Worm (Caenorhabditis elegans): ENCODE results near the gene flr-1.

DNA sequence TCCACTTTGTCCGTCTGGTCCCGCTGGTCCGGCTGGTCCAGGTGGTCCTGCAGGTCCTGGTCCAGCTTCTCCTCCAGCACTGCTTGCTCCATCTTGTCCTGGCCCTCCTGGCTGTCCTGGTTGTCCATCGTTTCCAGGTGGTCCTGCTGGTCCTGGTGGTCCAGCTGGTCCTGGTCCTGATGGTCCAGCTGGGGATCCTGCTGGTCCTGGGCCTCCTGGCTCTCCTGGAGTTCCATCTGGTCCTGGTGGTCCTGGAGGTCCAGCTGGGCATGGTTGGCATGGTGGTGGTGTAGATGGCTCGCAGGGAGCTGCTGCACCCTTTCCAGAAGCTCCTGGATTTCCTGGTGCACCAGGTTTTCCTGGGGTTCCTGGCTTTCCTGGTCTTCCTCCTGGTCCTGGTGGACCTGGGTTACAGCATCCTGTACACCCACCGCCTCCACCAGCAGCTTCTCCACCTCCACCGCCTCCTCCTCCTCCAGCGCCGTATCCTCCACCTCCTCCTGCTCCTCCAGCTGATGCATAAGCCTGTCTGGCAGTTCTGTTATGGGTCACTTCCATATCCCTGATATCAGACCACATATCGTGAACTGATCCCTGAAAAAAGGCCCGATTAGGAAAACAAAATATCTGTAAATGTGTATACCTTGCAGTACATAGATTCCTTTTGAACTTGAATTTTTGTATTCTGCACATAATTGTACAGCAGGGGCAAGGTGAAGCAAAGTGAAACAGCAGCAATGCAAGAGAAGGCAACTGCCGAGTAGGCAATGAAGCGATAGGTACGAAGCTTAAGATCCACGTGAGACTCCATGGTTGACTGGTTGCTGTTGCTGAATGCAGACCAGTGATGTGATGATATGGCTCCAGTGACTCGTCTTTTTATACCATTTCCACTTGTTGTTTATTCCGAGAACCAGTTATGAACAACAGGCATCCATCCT, 10.9 kb upstream of the flr-1 start, which contains the start of gene col-183:
- TF ChIP-seq lsy-2 (tag; optimal IDR thresholded peaks at IDR 0.05), result no peak
- TF ChIP-seq nhr-28 (tag; optimal IDR thresholded peaks at IDR 0.05), result no peak
- no peak for TF ChIP-seq drap-1 (GFP tag; optimal IDR thresholded peaks at IDR 0.05)
- no peak for TF ChIP-seq M03D4.4 (tag; optimal IDR thresholded peaks at IDR 0.05)
- no peak for TF ChIP-seq nhr-12 (tag; optimal IDR thresholded peaks at IDR 0.05)
- TF ChIP-seq ceh-39 (tag; optimal IDR thresholded peaks at IDR 0.05), result no peak
- no peak for TF ChIP-seq lin-13 (tag; optimal IDR thresholded peaks at IDR 0.05)
- no peak for TF ChIP-seq nhr-237 (tag; optimal IDR thresholded peaks at IDR 0.05)
- TF ChIP-seq mep-1 (tag; optimal IDR thresholded peaks at IDR 0.05), result no peak
- TF ChIP-seq mab-5 (tag; optimal IDR thresholded peaks at IDR 0.05), result no peak
- no peak for TF ChIP-seq ceh-83 (GFP tag; optimal IDR thresholded peaks at IDR 0.05)
- TF ChIP-seq nhr-76 (tag; optimal IDR thresholded peaks at IDR 0.05), result no peak
- TF ChIP-seq bed-3 (GFP tag; optimal IDR thresholded peaks at IDR 0.05), result no peak
